Fruit fly (Drosophila melanogaster) whole organism, wandering third instar larva: ENCODE measurements around the gene CG32087.

ENCODE experiments used
- Abd-B ChIP-seq: fragments of >200 bp; optimal IDR thresholded peaks from 2 replicates; lab custom pipeline; 2017; ENCODE audit warnings: missing biosample characterization, missing genetic modification characterization
- CG32264 ChIP-seq: fragments of 200-800 bp; sonication (Bioruptor generic); optimal IDR thresholded peaks from 2 replicates; lab custom pipeline; 2016; ENCODE audit warnings: missing biosample characterization, missing genetic modification characterization
- CG9705 ChIP-seq: fragments of 200-800 bp; sonication (Bioruptor generic); optimal IDR thresholded peaks from 2 replicates; lab custom pipeline; 2018; ENCODE audit warnings: missing biosample characterization, mild to moderate bottlenecking, missing genetic modification characterization
- Dfd ChIP-seq: fragments of >200 bp; optimal IDR thresholded peaks from 2 replicates; lab custom pipeline; 2017; ENCODE audit warnings: missing biosample characterization, missing genetic modification characterization
- Dif ChIP-seq: fragments of 200-275, 200-300 bp; sonication (Bioruptor generic); optimal IDR thresholded peaks from 2 replicates; lab custom pipeline; 2018; ENCODE audit warnings: missing biosample characterization, missing genetic modification characterization; ENCODE audit not compliant: partially characterized antibody
- GATAd ChIP-seq: sonication (Bioruptor generic); optimal IDR thresholded peaks from 2 replicates; lab custom pipeline; 2016; ENCODE audit warnings: missing biosample characterization, missing genetic modification characterization
- HLH106 ChIP-seq: fragments of 200-800 bp; optimal IDR thresholded peaks from 3 replicates; lab custom pipeline; 2019; ENCODE audit warnings: missing biosample characterization, mild to moderate bottlenecking, missing genetic modification characterization, moderate library complexity
- Hr78 ChIP-seq: fragments of >200 bp; optimal IDR thresholded peaks from 2 replicates; lab custom pipeline; 2017; ENCODE audit warnings: missing biosample characterization, missing genetic modification characterization
- Hr83 ChIP-seq: fragments of 200-300 bp; sonication (Bioruptor generic); optimal IDR thresholded peaks from 2 replicates; lab custom pipeline; 2016; ENCODE audit warnings: missing biosample characterization, mild to moderate bottlenecking, missing genetic modification characterization, moderate library complexity; ENCODE audit not compliant: poor library complexity, severe bottlenecking
- Jra ChIP-seq: sonication (Bioruptor generic); optimal IDR thresholded peaks from 2 replicates; lab custom pipeline; 2016; ENCODE audit warnings: missing biosample characterization, missing genetic modification characterization
- Mio ChIP-seq: sonication (Bioruptor generic); optimal IDR thresholded peaks from 2 replicates; lab custom pipeline; 2016; ENCODE audit warnings: missing biosample characterization, missing genetic modification characterization
- Myc ChIP-seq: fragments of >200 bp; optimal IDR thresholded peaks from 2 replicates; lab custom pipeline; 2017
- N ChIP-seq: fragments of >200 bp; optimal IDR thresholded peaks from 2 replicates; lab custom pipeline; 2018; ENCODE audit warnings: missing biosample characterization, missing external identifiers, missing genetic modification characterization
- OdsH ChIP-seq: fragments of 200-800 bp; sonication (Bioruptor generic); optimal IDR thresholded peaks from 2 replicates; lab custom pipeline; 2016; ENCODE audit warnings: missing biosample characterization, mild to moderate bottlenecking, missing genetic modification characterization
- Rel ChIP-seq, 2 experiments: fragments of 200-800 bp; sonication (Bioruptor generic) in 1 of 2; optimal IDR thresholded peaks; 2 replicates in 1 of 2; 3 replicates in 1 of 2; lab custom pipeline; 2016 to 2019; ENCODE audit warnings: mild to moderate bottlenecking in 2 of 2, missing biosample characterization in 2 of 2, missing genetic modification characterization in 2 of 2, moderate library complexity in 1 of 2
- Sp1 ChIP-seq: fragments of 200-800 bp; sonication (Bioruptor generic); optimal IDR thresholded peaks from 3 replicates; lab custom pipeline; 2019; ENCODE audit warnings: missing biosample characterization, mild to moderate bottlenecking, missing genetic modification characterization, moderate library complexity
- dmrt93B ChIP-seq: fragments of 200-800 bp; sonication (Bioruptor generic); optimal IDR thresholded peaks from 2 replicates; lab custom pipeline; 2018; ENCODE audit warnings: missing biosample characterization, mild to moderate bottlenecking, missing genetic modification characterization
- dsf ChIP-seq: sonication (Bioruptor generic); optimal IDR thresholded peaks from 2 replicates; lab custom pipeline; 2016; ENCODE audit warnings: missing biosample characterization, missing genetic modification characterization, borderline replicate concordance
- ey ChIP-seq: fragments of 200-800 bp; sonication (Bioruptor generic); optimal IDR thresholded peaks from 2 replicates; lab custom pipeline; 2016; ENCODE audit warnings: missing biosample characterization, missing genetic modification characterization
- foxo ChIP-seq, 2 experiments: fragments of 200-800 bp; sonication (Bioruptor generic); optimal IDR thresholded peaks; 2 replicates in 1 of 2; 3 replicates in 1 of 2; lab custom pipeline; 2016 to 2017; ENCODE audit warnings: missing biosample characterization in 2 of 2, missing genetic modification characterization in 2 of 2
- fru ChIP-seq: fragments of 200-800 bp; sonication (Bioruptor generic); optimal IDR thresholded peaks from 3 replicates; lab custom pipeline; 2016; ENCODE audit warnings: missing biosample characterization, mild to moderate bottlenecking, missing genetic modification characterization
- jim ChIP-seq: fragments of 175-275, 200-325 bp; sonication (Bioruptor generic); optimal IDR thresholded peaks from 2 replicates; lab custom pipeline; 2016; ENCODE audit warnings: missing biosample characterization, mild to moderate bottlenecking, missing genetic modification characterization
- lola ChIP-seq: fragments of >200 bp; optimal IDR thresholded peaks from 2 replicates; lab custom pipeline; 2017; ENCODE audit warnings: missing biosample characterization, missing genetic modification characterization
- pan ChIP-seq: fragments of >200 bp; optimal IDR thresholded peaks from 2 replicates; lab custom pipeline; 2017
- rgr ChIP-seq: fragments of 200-800 bp; sonication (Bioruptor generic); optimal IDR thresholded peaks from 3 replicates; lab custom pipeline; 2016; ENCODE audit warnings: missing biosample characterization, mild to moderate bottlenecking, missing genetic modification characterization
- sage ChIP-seq: fragments of 200-800 bp; sonication (Bioruptor generic); optimal IDR thresholded peaks from 2 replicates; lab custom pipeline; 2016; ENCODE audit warnings: missing biosample characterization, mild to moderate bottlenecking, missing genetic modification characterization
- sv ChIP-seq: fragments of 200-800 bp; sonication (Bioruptor generic); optimal IDR thresholded peaks from 3 replicates; lab custom pipeline; 2016; ENCODE audit warnings: missing biosample characterization, missing genetic modification characterization
- woc ChIP-seq: sonication (Bioruptor generic); optimal IDR thresholded peaks from 2 replicates; lab custom pipeline; 2016; ENCODE audit warnings: missing biosample characterization, mild to moderate bottlenecking, missing genetic modification characterization

Gene CG32087

DNA sequence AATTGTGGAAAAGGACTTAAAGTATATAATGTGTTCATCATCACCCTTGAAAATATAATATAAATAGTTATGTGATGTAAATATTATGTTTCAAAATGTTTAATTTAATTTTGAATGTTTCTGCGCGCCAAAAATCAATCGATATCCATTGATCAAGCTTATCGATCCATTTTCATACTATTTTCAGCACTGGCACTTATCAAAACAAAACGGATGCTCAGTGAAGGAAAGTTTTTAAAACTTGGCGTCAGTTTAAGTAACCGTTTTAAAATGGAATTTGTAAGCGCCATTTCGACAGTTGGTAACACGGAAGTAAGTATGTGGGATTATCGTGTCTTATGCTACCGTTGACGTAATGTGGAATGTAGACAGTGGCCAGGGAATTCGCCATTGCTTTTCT is 3.8 kb upstream of the CG32087 start, which contains the start of gene sunn:
TSS of gene sunn (plus strand) at position 202 of the 400 bp plus-strand sequence.
- no peak for TF ChIP-seq dmrt93B
- no peak for TF ChIP-seq rgr (GFP tag; lab: Kevin White, UChicago)
- no peak for TF ChIP-seq foxo (GFP tag; optimal IDR thresholded peaks at IDR 0.05; lab: Kevin White, UChicago)
- no peak for TF ChIP-seq lola (GFP tag; lab: Kevin White, UChicago)
- no peak for TF ChIP-seq CG32264 (GFP tag; lab: Kevin White, UChicago)

dm6 chr3L:11751005-11751404 is 19.1 kb downstream of the CG32087 start, which contains the start of gene Gr68a:
Gene Gr68a (plus strand): TSS chr3L:11751305.
- no peak for TF ChIP-seq jim (GFP tag; lab: Kevin White, UChicago)
- no peak for TF ChIP-seq Jra (GFP tag; lab: Kevin White, UChicago)
- no peak for TF ChIP-seq Myc (lab: Kevin White, UChicago)
- no peak for TF ChIP-seq Abd-B (GFP tag; lab: Kevin White, UChicago)
- no peak for TF ChIP-seq Dif (GFP tag; lab: Kevin White, UChicago)
- no peak for TF ChIP-seq Sp1 (GFP tag; lab: Kevin White, UChicago)
- no peak for TF ChIP-seq fru
- TF ChIP-seq Rel (GFP tag; optimal IDR thresholded peaks at IDR 0.05; lab: Kevin White, UChicago) = no peak
- no peak for TF ChIP-seq Rel (tag; optimal IDR thresholded peaks at IDR 0.05; lab: Kevin White, UChicago)

DNA sequence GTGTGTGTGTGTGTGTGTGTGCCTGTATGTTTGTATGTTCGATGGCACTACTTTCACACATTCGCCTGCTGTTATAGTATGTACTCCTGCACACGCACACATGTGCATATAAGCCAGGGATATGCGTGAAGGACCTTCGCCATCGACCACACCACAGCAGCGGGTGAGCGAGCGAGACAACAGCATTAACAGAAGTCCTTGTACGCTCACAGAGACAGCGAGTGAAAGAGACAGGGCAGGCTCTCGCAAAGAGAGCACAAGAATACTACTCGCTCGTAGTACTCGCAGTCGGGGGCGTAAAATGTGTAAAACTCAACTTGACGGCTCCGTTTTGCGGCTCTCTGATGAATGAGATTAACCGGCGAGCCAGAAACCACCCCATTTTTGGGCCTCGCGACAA is 33.0 kb downstream of the CG32087 start:
- TF ChIP-seq Dfd (GFP tag; lab: Kevin White, UChicago) (peak; percentile 74), fru (no peak)

dm6 chr3L:11765695-11766232 is 33.8 kb downstream of the CG32087 start, which contains the start of gene loaf:
Gene loaf (minus strand): TSS chr3L:11766182.
- TF ChIP-seq Dfd (GFP tag; lab: Kevin White, UChicago) (no peak), sage (no peak), CG9705 (GFP tag; lab: Kevin White, UChicago) (no peak), Mio (GFP tag; lab: Kevin White, UChicago) (no peak), Dif (GFP tag; lab: Kevin White, UChicago) (no peak), Sp1 (GFP tag; lab: Kevin White, UChicago) (no peak), foxo (GFP tag; optimal IDR thresholded peaks at IDR 0.05; lab: Kevin White, UChicago) (no peak), rgr (GFP tag; lab: Kevin White, UChicago) (no peak), sv (GFP tag; lab: Kevin White, UChicago) (no peak), Hr78 (no peak), woc (no peak), Rel (GFP tag; optimal IDR thresholded peaks at IDR 0.05; lab: Kevin White, UChicago) (no peak), Rel (tag; optimal IDR thresholded peaks at IDR 0.05; lab: Kevin White, UChicago) (no peak), dsf (GFP tag; lab: Kevin White, UChicago) (no peak), CG32264 (GFP tag; lab: Kevin White, UChicago) (no peak)

- TF ChIP-seq HLH106 (tag; lab: Kevin White, UChicago) (no peak), Jra (GFP tag; lab: Kevin White, UChicago) (no peak)
These were observed 34.6 kb downstream of the CG32087 start for dm6 chr3L:11766563-11766962.

dm6 chr3L:11772057-11772456 is 40.1 kb downstream of the CG32087 start, which contains the start of gene Muc68D:
Gene Muc68D (minus strand): TSS chr3L:11772157.
- TF ChIP-seq N (no peak), HLH106 (tag; lab: Kevin White, UChicago) (no peak), sage (no peak), CG32264 (GFP tag; lab: Kevin White, UChicago) (no peak), Myc (lab: Kevin White, UChicago) (no peak), Dif (GFP tag; lab: Kevin White, UChicago) (no peak), pan (lab: Kevin White, UChicago) (no peak), ey (no peak), OdsH (GFP tag; lab: Kevin White, UChicago) (no peak), CG9705 (GFP tag; lab: Kevin White, UChicago) (no peak), sv (GFP tag; lab: Kevin White, UChicago) (no peak), GATAd (GFP tag; lab: Kevin White, UChicago) (no peak), Hr83 (GFP tag; lab: Kevin White, UChicago) (no peak), Sp1 (GFP tag; lab: Kevin White, UChicago) (no peak), Hr78 (no peak)
- TF ChIP-seq, all 38 proteins: peak for 0
